Worm (Caenorhabditis elegans) whole organism, young adult: ENCODE measurements around the gene tbcb-1.

ENCODE experiments used
- aptf-2 ChIP-seq: fragments of 200-800 bp; sonication (Bioruptor generic); conservative IDR thresholded peaks from 2 replicates; pipeline ENCODE4 v1.3.6; 2022; ENCODE audit warnings: missing genetic modification reagents, missing genetic modification characterization, missing compliant biosample characterization
- hrde-1 ChIP-seq: sonication (generic microtip); optimal IDR thresholded peaks from 2 replicates; lab custom pipeline; 2016; ENCODE audit warnings: missing genetic modification characterization, mild to moderate bottlenecking, missing compliant biosample characterization, moderate library complexity, missing genotype, missing genetic modification reagents, borderline replicate concordance
- lin-54 ChIP-seq: fragments of 200-800 bp; sonication (Bioruptor generic); optimal IDR thresholded peaks from 2 replicates; lab custom pipeline; 2018; ENCODE audit warnings: mild to moderate bottlenecking, missing genetic modification characterization, missing compliant biosample characterization
- madf-6 ChIP-seq: fragments of 200-800 bp; sonication (Bioruptor generic); IDR thresholded peaks from 2 replicates; pipeline ENCODE4 v1.3.6; 2022; ENCODE audit warnings: missing genetic modification reagents, missing genetic modification characterization, missing compliant biosample characterization
- repo-1 ChIP-seq: sonication (generic microtip); optimal IDR thresholded peaks from 2 replicates; lab custom pipeline; 2017; ENCODE audit warnings: mild to moderate bottlenecking, missing genetic modification characterization, missing compliant biosample characterization

DNA sequence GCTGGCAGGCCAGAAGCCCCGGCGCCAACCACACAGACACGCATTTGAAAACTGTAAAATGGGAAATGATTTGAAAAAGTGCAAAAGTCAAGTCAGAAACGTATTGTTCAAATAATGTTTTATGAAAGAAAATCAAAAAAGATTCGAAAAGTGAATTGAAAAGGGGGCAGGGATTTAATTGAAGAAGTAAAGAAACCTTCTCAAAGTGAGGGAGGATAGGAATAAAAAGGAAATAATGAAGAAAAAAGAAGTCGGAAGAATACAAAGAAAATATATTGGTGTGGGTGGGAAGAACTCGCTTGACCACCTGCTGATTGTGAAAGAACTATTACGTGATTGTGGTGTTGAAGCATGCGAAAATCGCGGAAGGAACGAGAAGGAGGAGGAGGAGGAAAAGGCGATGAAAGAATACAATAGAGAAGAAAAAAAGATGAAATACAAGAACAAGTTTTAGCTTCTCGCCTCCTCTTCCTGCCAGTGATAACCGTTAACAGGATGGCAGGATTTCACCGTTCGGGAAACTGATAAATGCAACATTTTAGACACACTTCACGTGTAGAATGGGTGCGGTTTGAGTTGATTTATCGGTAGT, 14.8 kb downstream of the tbcb-1 start, which contains the start of gene fmo-4:
- TF ChIP-seq madf-6 (GFP tag; lab: Robert Waterston, UW) (no peak), hrde-1 (no peak), aptf-2 (GFP tag; lab: Robert Waterston, UW) (no peak), repo-1 (no peak), lin-54 (GFP tag; lab: Kevin White, UChicago) (no peak)
